Worm (Caenorhabditis elegans): ENCODE results near the gene K08B12.3.

- TF ChIP-seq pha-4 (tag; optimal IDR thresholded peaks at IDR 0.05): no peak
- no peak for TF ChIP-seq madf-2 (tag; optimal IDR thresholded peaks at IDR 0.05)
- no peak for TF ChIP-seq dmd-4 (tag; optimal IDR thresholded peaks at IDR 0.05; ENCODE audit: borderline replicate concordance)
- TF ChIP-seq ceh-19 (GFP tag; optimal IDR thresholded peaks at IDR 0.05): no peak
- no peak for TF ChIP-seq fkh-10 (GFP tag; optimal IDR thresholded peaks at IDR 0.05)
- no peak for TF ChIP-seq pag-3 (tag; optimal IDR thresholded peaks at IDR 0.05; ENCODE audit: borderline replicate concordance)
- TF ChIP-seq ahr-1 (tag; optimal IDR thresholded peaks at IDR 0.05): no peak
- TF ChIP-seq zip-5 (tag; optimal IDR thresholded peaks at IDR 0.05): no peak
- no peak for TF ChIP-seq pros-1 (tag; optimal IDR thresholded peaks at IDR 0.05)
- TF ChIP-seq F13H6.1 (tag; optimal IDR thresholded peaks at IDR 0.05): no peak
- TF ChIP-seq sdc-2 (tag; optimal IDR thresholded peaks at IDR 0.05): no peak
Observed at ce11 chrV:6212566-6212965, 22.4 kb upstream of the K08B12.3 start.

All from whole organism, late embryonic.